Fruit fly (Drosophila melanogaster) whole organism, prepupa: ENCODE data around the gene Nlp.

Experiments used
- Blimp-1 ChIP-seq: fragments of 200-800 bp; sonication (Bioruptor generic); optimal IDR thresholded peaks from 3 replicates; lab custom pipeline; 2017; ENCODE audit warnings: missing biosample characterization, missing genetic modification characterization, mild to moderate bottlenecking, moderate library complexity, missing genetic modification reagents
- CG10631 ChIP-seq: fragments of 200-800 bp; sonication (Bioruptor generic); optimal IDR thresholded peaks from 2 replicates; lab custom pipeline; 2016; ENCODE audit warnings: missing biosample characterization, missing genetic modification characterization
- CG11294 ChIP-seq: fragments of 200-800 bp; sonication (Bioruptor generic); IDR thresholded peaks from 2 replicates; pipeline ENCODE4 v1.3.6; 2022; ENCODE audit warnings: missing biosample characterization, missing genetic modification characterization
- CG11902 ChIP-seq: fragments of 200-800 bp; sonication (Bioruptor generic); optimal IDR thresholded peaks from 3 replicates; lab custom pipeline; 2016; ENCODE audit warnings: missing biosample characterization, missing genetic modification characterization
- CG1621 ChIP-seq: fragments of 200-800 bp; sonication (Bioruptor generic); optimal IDR thresholded peaks from 3 replicates; lab custom pipeline; 2018; ENCODE audit warnings: missing biosample characterization, mild to moderate bottlenecking, missing genetic modification characterization
- CG3032 ChIP-seq: fragments of 200-800 bp; optimal IDR thresholded peaks from 2 replicates; lab custom pipeline; 2019; ENCODE audit warnings: missing biosample characterization, mild to moderate bottlenecking, missing genetic modification characterization, moderate library complexity
- CG32006 ChIP-seq: fragments of 200-800 bp; sonication (Bioruptor generic); optimal IDR thresholded peaks from 3 replicates; lab custom pipeline; 2017; ENCODE audit warnings: missing biosample characterization, mild to moderate bottlenecking, missing genetic modification characterization
- CG34406 ChIP-seq: fragments of 200-800 bp; sonication (Bioruptor generic); optimal IDR thresholded peaks from 3 replicates; lab custom pipeline; 2016; ENCODE audit warnings: missing biosample characterization, missing genetic modification characterization
- CG4318 ChIP-seq: fragments of 200-800 bp; sonication (Bioruptor generic); optimal IDR thresholded peaks from 3 replicates; lab custom pipeline; 2017; ENCODE audit warnings: missing biosample characterization, mild to moderate bottlenecking, missing genetic modification characterization
- CG6276 ChIP-seq: fragments of 200-800 bp; sonication (Bioruptor generic); optimal IDR thresholded peaks from 2 replicates; lab custom pipeline; 2017; ENCODE audit warnings: missing biosample characterization, mild to moderate bottlenecking, missing genetic modification characterization
- CG6792 ChIP-seq: fragments of 200-800 bp; sonication (Bioruptor generic); optimal IDR thresholded peaks from 3 replicates; lab custom pipeline; 2016; ENCODE audit warnings: missing biosample characterization, missing genetic modification characterization
- CG6808 ChIP-seq: fragments of 200-800 bp; sonication (Bioruptor generic); optimal IDR thresholded peaks from 3 replicates; lab custom pipeline; 2017; ENCODE audit warnings: missing biosample characterization, missing genetic modification characterization, mild to moderate bottlenecking, moderate library complexity, missing genetic modification reagents
- CG6854 ChIP-seq: fragments of 200-800 bp; sonication (Bioruptor generic); optimal IDR thresholded peaks from 2 replicates; lab custom pipeline; 2017; ENCODE audit warnings: missing biosample characterization, mild to moderate bottlenecking, missing genetic modification characterization
- CG7368 ChIP-seq: fragments of 200-800 bp; sonication (Bioruptor generic); optimal IDR thresholded peaks from 3 replicates; lab custom pipeline; 2016; ENCODE audit warnings: missing biosample characterization, missing genetic modification characterization
- CG8119 ChIP-seq: fragments of 200-800 bp; sonication (Bioruptor generic); IDR thresholded peaks from 3 replicates; pipeline ENCODE4 v1.3.6; 2022; ENCODE audit warnings: missing biosample characterization, missing genetic modification characterization
- CG8319 ChIP-seq: fragments of 200-800 bp; sonication (Bioruptor generic); optimal IDR thresholded peaks from 3 replicates; lab custom pipeline; 2016; ENCODE audit warnings: missing biosample characterization, missing genetic modification characterization
- CG8632 ChIP-seq: fragments of 200-800 bp; sonication (Bioruptor generic); optimal IDR thresholded peaks from 3 replicates; lab custom pipeline; 2016; ENCODE audit warnings: missing biosample characterization, missing genetic modification characterization
- CG9139 ChIP-seq: fragments of 200-800 bp; sonication (Bioruptor generic); optimal IDR thresholded peaks from 3 replicates; lab custom pipeline; 2017; ENCODE audit warnings: missing biosample characterization, mild to moderate bottlenecking, missing genetic modification characterization
- Eip75B ChIP-seq: fragments of 200-800 bp; sonication (Bioruptor generic); optimal IDR thresholded peaks from 3 replicates; lab custom pipeline; 2016; ENCODE audit warnings: missing biosample characterization, missing genetic modification characterization
- Eip78C ChIP-seq: fragments of 200-800 bp; sonication (Bioruptor generic); peaks from one replicate; lab custom pipeline; 2016; ENCODE audit warnings: missing biosample characterization, missing genetic modification characterization
- Eip93F ChIP-seq: fragments of 200-800 bp; sonication (Bioruptor generic); optimal IDR thresholded peaks from 2 replicates; lab custom pipeline; 2016; ENCODE audit warnings: missing biosample characterization, mild to moderate bottlenecking, missing genetic modification characterization
- Ets96B ChIP-seq: fragments of 200-800 bp; optimal IDR thresholded peaks from 2 replicates; lab custom pipeline; 2019; ENCODE audit warnings: missing biosample characterization, mild to moderate bottlenecking, missing genetic modification characterization, moderate library complexity
- Gug ChIP-seq: fragments of 200-800 bp; sonication (Bioruptor generic); IDR thresholded peaks from 2 replicates; pipeline ENCODE4 v1.3.6; 2022; ENCODE audit warnings: missing biosample characterization, missing genetic modification characterization
- Hr38 ChIP-seq: sonication (Bioruptor generic); optimal IDR thresholded peaks from 2 replicates; lab custom pipeline; 2016; ENCODE audit warnings: missing biosample characterization, missing genetic modification characterization
- Hr39 ChIP-seq: fragments of 200-800 bp; sonication (Bioruptor generic); optimal IDR thresholded peaks from 2 replicates; lab custom pipeline; 2016; ENCODE audit warnings: missing biosample characterization, missing genetic modification characterization
- Hr4 ChIP-seq: fragments of 200-800 bp; sonication (Bioruptor generic); optimal IDR thresholded peaks from 3 replicates; lab custom pipeline; 2016; ENCODE audit warnings: missing biosample characterization, missing genetic modification characterization
- Lpt ChIP-seq: fragments of 200-800 bp; sonication (Bioruptor generic); optimal IDR thresholded peaks from 3 replicates; lab custom pipeline; 2016; ENCODE audit warnings: missing biosample characterization, missing genetic modification characterization
- Met ChIP-seq: fragments of 200-800 bp; sonication (Bioruptor generic); optimal IDR thresholded peaks from 3 replicates; lab custom pipeline; 2016; ENCODE audit warnings: missing biosample characterization, missing genetic modification characterization
- OdsH ChIP-seq: fragments of 200-800 bp; sonication (Bioruptor generic); optimal IDR thresholded peaks from 3 replicates; lab custom pipeline; 2016; ENCODE audit warnings: missing biosample characterization, missing genetic modification characterization
- Smox ChIP-seq: fragments of 200-800 bp; sonication (Bioruptor generic); optimal IDR thresholded peaks from 3 replicates; lab custom pipeline; 2016; ENCODE audit warnings: missing biosample characterization, missing genetic modification characterization
- Sox102F ChIP-seq: fragments of 200-800 bp; sonication (Bioruptor generic); optimal IDR thresholded peaks from 2 replicates; lab custom pipeline; 2016; ENCODE audit warnings: missing biosample characterization, mild to moderate bottlenecking, missing genetic modification characterization
- Sox15 ChIP-seq: fragments of 200-800 bp; sonication (Bioruptor generic); optimal IDR thresholded peaks from 3 replicates; lab custom pipeline; 2016; ENCODE audit warnings: missing biosample characterization, missing genetic modification characterization
- achi ChIP-seq: fragments of 200-800 bp; sonication (Bioruptor generic); optimal IDR thresholded peaks from 3 replicates; lab custom pipeline; 2016; ENCODE audit warnings: missing biosample characterization, missing genetic modification characterization
- acj6 ChIP-seq: fragments of 200-800 bp; sonication (Bioruptor generic); optimal IDR thresholded peaks from 3 replicates; lab custom pipeline; 2016; ENCODE audit warnings: missing biosample characterization, missing genetic modification characterization
- cyc ChIP-seq: fragments of 200-800 bp; sonication (Bioruptor generic); optimal IDR thresholded peaks from 3 replicates; lab custom pipeline; 2016; ENCODE audit warnings: missing biosample characterization, missing genetic modification characterization
- dac ChIP-seq: fragments of 200-800 bp; sonication (Bioruptor generic); optimal IDR thresholded peaks from 2 replicates; lab custom pipeline; 2017; ENCODE audit warnings: missing biosample characterization, mild to moderate bottlenecking, missing genetic modification characterization
- eg ChIP-seq: fragments of 200-800 bp; sonication (Bioruptor generic); IDR thresholded peaks from 3 replicates; pipeline ENCODE4 v1.3.6; 2022; ENCODE audit warnings: missing biosample characterization, missing genetic modification characterization
- esn ChIP-seq: fragments of 200-800 bp; sonication (Bioruptor generic); optimal IDR thresholded peaks from 2 replicates; lab custom pipeline; 2016; ENCODE audit warnings: missing biosample characterization, mild to moderate bottlenecking, missing genetic modification characterization, moderate library complexity
- fd85E ChIP-seq: fragments of 200-800 bp; sonication (Bioruptor generic); optimal IDR thresholded peaks from 3 replicates; lab custom pipeline; 2016; ENCODE audit warnings: missing biosample characterization, missing genetic modification characterization
- fkh ChIP-seq: fragments of 200-800 bp; sonication (Bioruptor generic); optimal IDR thresholded peaks from 3 replicates; lab custom pipeline; 2017; ENCODE audit warnings: missing biosample characterization, mild to moderate bottlenecking, missing genetic modification characterization, moderate library complexity
- lz ChIP-seq: fragments of 200-800 bp; sonication (Bioruptor generic); optimal IDR thresholded peaks from 3 replicates; lab custom pipeline; 2016; ENCODE audit warnings: missing biosample characterization, missing genetic modification characterization
- net ChIP-seq: fragments of 200-800 bp; sonication (Bioruptor generic); optimal IDR thresholded peaks from 3 replicates; lab custom pipeline; 2016; ENCODE audit warnings: missing biosample characterization, missing genetic modification characterization
- salr ChIP-seq, 2 experiments: fragments of 200-800 bp; sonication (Bioruptor generic); optimal IDR thresholded peaks; 3 replicates each; lab custom pipeline; 2016 to 2018; ENCODE audit warnings: missing biosample characterization in 2 of 2, missing genetic modification characterization in 2 of 2, mild to moderate bottlenecking in 1 of 2
- spab ChIP-seq: fragments of 200-800 bp; sonication (Bioruptor generic); optimal IDR thresholded peaks from 2 replicates; lab custom pipeline; 2017; ENCODE audit warnings: missing biosample characterization, mild to moderate bottlenecking, missing genetic modification characterization, missing genetic modification reagents
- svp ChIP-seq: fragments of 200-800 bp; sonication (Bioruptor generic); peaks from one replicate; lab custom pipeline; 2016; ENCODE audit warnings: missing biosample characterization, missing genetic modification characterization
- topi ChIP-seq: fragments of 200-800 bp; sonication (Bioruptor generic); optimal IDR thresholded peaks from 3 replicates; lab custom pipeline; 2016; ENCODE audit warnings: missing biosample characterization, missing genetic modification characterization
- vri ChIP-seq: fragments of 200-800 bp; sonication (Bioruptor generic); optimal IDR thresholded peaks from 3 replicates; lab custom pipeline; 2016; ENCODE audit warnings: missing biosample characterization, mild to moderate bottlenecking, missing genetic modification characterization

Gene Nlp

dm6 chr3R:30013909-30014308 is 9.3 kb downstream of the Nlp start (continued):
- TF ChIP-seq Eip75B, result no peak
- no peak for TF ChIP-seq OdsH (GFP tag; lab: Kevin White, UChicago)

- TF ChIP-seq CG6854 (GFP tag; lab: Kevin White, UChicago) (no peak), Blimp-1 (GFP tag; lab: Kevin White, UChicago) (no peak), CG6276 (no peak), CG3032 (no peak), OdsH (GFP tag; lab: Kevin White, UChicago) (no peak), Gug (GFP tag; lab: Robert Waterston, UW) (no peak), Hr39 (GFP tag; lab: Kevin White, UChicago) (no peak), CG7368 (GFP tag; lab: Kevin White, UChicago) (no peak), Sox102F (GFP tag; lab: Kevin White, UChicago) (no peak), CG34406 (GFP tag; lab: Kevin White, UChicago) (no peak), salr (GFP tag; optimal IDR thresholded peaks at IDR 0.05; lab: Kevin White, UChicago) (no peak), net (GFP tag; lab: Kevin White, UChicago) (no peak)
- TF ChIP-seq, all 60 proteins: peak for 0
Measured at dm6 chr3R:30014480-30014879, 9.9 kb downstream of the Nlp start.

dm6 chr3R:30014977-30015514 is 10.5 kb downstream of the Nlp start, which contains the start of gene CG7920:
TSS of gene CG7920 (minus strand) at chr3R:30015284.
- TF ChIP-seq dac (GFP tag; lab: Kevin White, UChicago) (no peak), CG11294 (no peak), Sox15 (GFP tag; lab: Kevin White, UChicago) (no peak), topi (peak; percentile 14), Sox102F (GFP tag; lab: Kevin White, UChicago) (peak; percentile 25), Hr38 (GFP tag; lab: Kevin White, UChicago) (no peak), CG6276 (peak; percentile 44), spab (no peak), CG11902 (GFP tag; lab: Kevin White, UChicago) (no peak), salr (GFP tag; optimal IDR thresholded peaks at IDR 0.05; lab: Kevin White, UChicago) (no peak), CG32006 (peak; percentile 12), fd85E (GFP tag; lab: Kevin White, UChicago) (no peak), eg (GFP tag; lab: Robert Waterston, UW) (peak; percentile 60; the same call in 2 of the 3 replicates), CG10631 (GFP tag; lab: Kevin White, UChicago) (no peak), CG8319 (GFP tag; lab: Kevin White, UChicago) (no peak), Hr39 (GFP tag; lab: Kevin White, UChicago) (no peak), CG6854 (GFP tag; lab: Kevin White, UChicago) (peak; percentile 73), CG4318 (GFP tag; lab: Kevin White, UChicago) (no peak), Ets96B (tag; lab: Kevin White, UChicago) (no peak), CG8119 (GFP tag; lab: Robert Waterston, UW) (peak; percentile 60; the same call in 2 of the 3 replicates), Eip93F (GFP tag; lab: Kevin White, UChicago) (no peak), Met (GFP tag; lab: Kevin White, UChicago) (no peak), Gug (GFP tag; lab: Robert Waterston, UW) (no peak), CG7368 (GFP tag; lab: Kevin White, UChicago) (no peak), CG6808 (peak; percentile 31), Lpt (no peak), Hr4 (no peak), acj6 (GFP tag; lab: Kevin White, UChicago) (no peak), cyc (GFP tag; lab: Kevin White, UChicago) (peak; percentile 13), Smox (no peak), CG9139 (GFP tag; lab: Kevin White, UChicago) (peak; percentile 66), esn (peak; percentile 50), fkh (GFP tag; lab: Kevin White, UChicago) (peak; percentile 7), svp (peak; percentile 44), lz (GFP tag; lab: Kevin White, UChicago) (peak; percentile 39), Eip78C (peak; percentile 75), CG1621 (tag; lab: Kevin White, UChicago) (peak; percentile 61), achi (GFP tag; lab: Kevin White, UChicago) (no peak), CG8632 (GFP tag; lab: Kevin White, UChicago) (no peak), CG6792 (peak; percentile 16), vri (GFP tag; lab: Kevin White, UChicago) (peak; percentile 71), Blimp-1 (GFP tag; lab: Kevin White, UChicago) (no peak)
